Worm (Caenorhabditis elegans) whole organism, late embryonic: Measurements from ENCODE around the gene srh-251.

Source experiments
- C08G9.2 ChIP-seq: sonication (generic microtip); optimal IDR thresholded peaks from 2 replicates; lab custom pipeline; 2016; ENCODE audit warnings: mild to moderate bottlenecking, missing genetic modification characterization, moderate library complexity, missing compliant biosample characterization
- C38D4.7 ChIP-seq: fragments of 200-800 bp; sonication (Bioruptor generic); optimal IDR thresholded peaks from 2 replicates; lab custom pipeline; 2018; ENCODE audit warnings: mild to moderate bottlenecking, missing genetic modification characterization, moderate library complexity, missing compliant biosample characterization
- F13H6.1 ChIP-seq: sonication (generic microtip); optimal IDR thresholded peaks from 2 replicates; lab custom pipeline; 2016; ENCODE audit warnings: missing genetic modification characterization, missing compliant biosample characterization
- K02D7.2 ChIP-seq: sonication (generic microtip); optimal IDR thresholded peaks from 2 replicates; lab custom pipeline; 2017; ENCODE audit warnings: mild to moderate bottlenecking, missing genetic modification characterization, missing compliant biosample characterization
- K09A11.1 ChIP-seq: sonication (generic microtip); optimal IDR thresholded peaks from 2 replicates; lab custom pipeline; 2017; ENCODE audit warnings: antibody characterized with exemption, mild to moderate bottlenecking, missing genetic modification characterization, missing compliant biosample characterization; ENCODE audit not compliant: insufficient read depth
- Y22D7AL.16 ChIP-seq: sonication (generic microtip); optimal IDR thresholded peaks from 2 replicates; lab custom pipeline; 2016; ENCODE audit warnings: missing genetic modification characterization, missing compliant biosample characterization
- ahr-1 ChIP-seq: sonication (generic microtip); optimal IDR thresholded peaks from 2 replicates; lab custom pipeline; 2016; ENCODE audit warnings: missing genetic modification characterization, missing compliant biosample characterization
- ceh-18 ChIP-seq: sonication (generic microtip); optimal IDR thresholded peaks from 2 replicates; lab custom pipeline; 2016; ENCODE audit warnings: missing genetic modification characterization, missing compliant biosample characterization
- ceh-2 ChIP-seq: sonication (generic microtip); optimal IDR thresholded peaks from 2 replicates; lab custom pipeline; 2016; ENCODE audit warnings: missing genotype, missing genetic modification characterization, missing compliant biosample characterization
- ceh-22 ChIP-seq: sonication (generic microtip); optimal IDR thresholded peaks from 2 replicates; lab custom pipeline; 2017; ENCODE audit warnings: missing biosample characterization, missing genetic modification characterization
- ceh-24 ChIP-seq: sonication (generic microtip); optimal IDR thresholded peaks from 2 replicates; lab custom pipeline; 2016; ENCODE audit warnings: mild to moderate bottlenecking, missing genetic modification characterization, missing compliant biosample characterization
- ceh-34 ChIP-seq: sonication (generic microtip); optimal IDR thresholded peaks from 2 replicates; lab custom pipeline; 2016; ENCODE audit warnings: mild to moderate bottlenecking, missing genetic modification characterization, missing compliant biosample characterization
- ceh-9 ChIP-seq: sonication (generic microtip); optimal IDR thresholded peaks from 2 replicates; lab custom pipeline; 2016; ENCODE audit warnings: mild to moderate bottlenecking, missing genetic modification characterization, inconsistent platforms, missing compliant biosample characterization
- dve-1 ChIP-seq: sonication (generic microtip); optimal IDR thresholded peaks from 2 replicates; lab custom pipeline; 2017; ENCODE audit warnings: antibody characterized with exemption, mild to moderate bottlenecking, missing genetic modification characterization, missing compliant biosample characterization
- elt-2 ChIP-seq: sonication (generic microtip); optimal IDR thresholded peaks from 2 replicates; lab custom pipeline; 2016; ENCODE audit warnings: missing genetic modification reagents, missing genetic modification characterization, missing compliant biosample characterization
- elt-4 ChIP-seq: sonication (generic microtip); optimal IDR thresholded peaks from 2 replicates; lab custom pipeline; 2016; ENCODE audit warnings: missing genetic modification characterization, missing compliant biosample characterization
- eyg-1 ChIP-seq: sonication (generic microtip); optimal IDR thresholded peaks from 2 replicates; lab custom pipeline; 2016; ENCODE audit warnings: missing genotype, missing genetic modification characterization, missing compliant biosample characterization
- fkh-6 ChIP-seq: sonication (generic microtip); optimal IDR thresholded peaks from 2 replicates; lab custom pipeline; 2016; ENCODE audit warnings: missing genetic modification characterization, missing compliant biosample characterization
- gmeb-2 ChIP-seq: sonication (generic microtip); optimal IDR thresholded peaks from 2 replicates; lab custom pipeline; 2016; ENCODE audit warnings: missing genetic modification characterization, inconsistent platforms, missing compliant biosample characterization
- hlh-15 ChIP-seq: sonication (generic microtip); optimal IDR thresholded peaks from 2 replicates; lab custom pipeline; 2016; ENCODE audit warnings: missing genetic modification characterization, missing compliant biosample characterization
- hlh-30 ChIP-seq: sonication (generic microtip); optimal IDR thresholded peaks from 2 replicates; lab custom pipeline; 2017; ENCODE audit warnings: antibody characterized with exemption, missing genetic modification characterization, missing compliant biosample characterization; ENCODE audit not compliant: insufficient read depth
- hlh-6 ChIP-seq: sonication (generic microtip); optimal IDR thresholded peaks from 2 replicates; lab custom pipeline; 2016; ENCODE audit warnings: missing genotype, missing genetic modification characterization, missing compliant biosample characterization
- lim-6 ChIP-seq: sonication (generic microtip); optimal IDR thresholded peaks from 2 replicates; lab custom pipeline; 2016; ENCODE audit warnings: missing genetic modification characterization, missing compliant biosample characterization
- lin-11 ChIP-seq: fragments of 200-800 bp; sonication (Bioruptor generic); optimal IDR thresholded peaks from 2 replicates; lab custom pipeline; 2018; ENCODE audit warnings: mild to moderate bottlenecking, missing genetic modification characterization, missing compliant biosample characterization
- madf-2 ChIP-seq: sonication (generic microtip); optimal IDR thresholded peaks from 2 replicates; lab custom pipeline; 2017; ENCODE audit warnings: missing genetic modification characterization, missing compliant biosample characterization
- mec-3 ChIP-seq: sonication (generic microtip); optimal IDR thresholded peaks from 2 replicates; lab custom pipeline; 2016; ENCODE audit warnings: borderline replicate concordance, missing genetic modification characterization, missing compliant biosample characterization
- nfya-1 ChIP-seq: sonication (generic microtip); optimal IDR thresholded peaks from 2 replicates; lab custom pipeline; 2017; ENCODE audit warnings: missing genetic modification characterization, mild to moderate bottlenecking, missing compliant biosample characterization, antibody characterized with exemption, moderate library complexity
- nhr-11 ChIP-seq: fragments of 150-350 bp; optimal IDR thresholded peaks from 2 replicates; lab custom pipeline; 2014; ENCODE audit warnings: missing biosample characterization, missing genetic modification characterization
- nhr-232 ChIP-seq: sonication (generic microtip); optimal IDR thresholded peaks from 2 replicates; lab custom pipeline; 2016; ENCODE audit warnings: missing genetic modification characterization, missing compliant biosample characterization
- npax-4 ChIP-seq: sonication (generic microtip); optimal IDR thresholded peaks from 2 replicates; lab custom pipeline; 2016; ENCODE audit warnings: missing genetic modification characterization, missing compliant biosample characterization
- odd-2 ChIP-seq: sonication (generic microtip); optimal IDR thresholded peaks from 2 replicates; lab custom pipeline; 2017; ENCODE audit warnings: antibody characterized with exemption, mild to moderate bottlenecking, missing genetic modification characterization, missing compliant biosample characterization
- pax-1 ChIP-seq: fragments of 150-350 bp; optimal IDR thresholded peaks from 2 replicates; lab custom pipeline; 2014; ENCODE audit warnings: missing biosample characterization, missing genetic modification characterization
- pqm-1 ChIP-seq: sonication (generic microtip); optimal IDR thresholded peaks from 2 replicates; lab custom pipeline; 2016; ENCODE audit warnings: missing genetic modification characterization, missing compliant biosample characterization
- pros-1 ChIP-seq: fragments of 150-350 bp; optimal IDR thresholded peaks from 2 replicates; lab custom pipeline; 2014; ENCODE audit warnings: missing biosample characterization, missing genetic modification reagents, missing genetic modification characterization
- sox-2 ChIP-seq: fragments of 200-800 bp; sonication (Bioruptor generic); IDR thresholded peaks from 2 replicates; pipeline ENCODE4 v1.3.6; 2022; ENCODE audit warnings: missing genetic modification reagents, missing genetic modification characterization, missing compliant biosample characterization
- tbx-7 ChIP-seq: sonication (generic microtip); optimal IDR thresholded peaks from 2 replicates; lab custom pipeline; 2016; ENCODE audit warnings: missing genotype, missing genetic modification characterization, missing compliant biosample characterization
- unc-3 ChIP-seq, 2 experiments: fragments of 200-800 bp in 1 of 2; sonication (Bioruptor generic) in 1 of 2; sonication (generic microtip) in 1 of 2; conservative IDR thresholded peaks in 1 of 2; optimal IDR thresholded peaks in 1 of 2; 2 replicates each; pipeline versions ENCODE4 v1.3.6 to Lab custom; 2016 to 2022; ENCODE audit warnings: missing compliant biosample characterization in 2 of 2, missing genetic modification characterization in 2 of 2, missing genetic modification reagents in 1 of 2
- unc-86 ChIP-seq: sonication (generic microtip); optimal IDR thresholded peaks from 2 replicates; lab custom pipeline; 2016; ENCODE audit warnings: missing genetic modification characterization, missing compliant biosample characterization
- zip-5 ChIP-seq: sonication (generic microtip); optimal IDR thresholded peaks from 2 replicates; lab custom pipeline; 2016; ENCODE audit warnings: missing genetic modification characterization, missing compliant biosample characterization
- ztf-16 ChIP-seq: sonication (generic microtip); optimal IDR thresholded peaks from 2 replicates; lab custom pipeline; 2017; ENCODE audit warnings: missing genetic modification characterization, missing compliant biosample characterization

srh-251 gene

ce11 chrV:15380857-15381256, 1.1 kb upstream of the srh-251 start, which contains the start of gene dhs-23:
TSS of gene dhs-23 (plus strand) at chrV:15381219.
- TF ChIP-seq mec-3: no peak
- no peak for TF ChIP-seq F13H6.1
- no peak for TF ChIP-seq hlh-30 (tag; lab: Kevin White, UChicago)
- no peak for TF ChIP-seq pqm-1
- no peak for TF ChIP-seq ceh-22 (tag; lab: Kevin White, UChicago)
- no peak for TF ChIP-seq npax-4
- no peak for TF ChIP-seq unc-3 (GFP tag; conservative IDR thresholded peaks at IDR 0.05; lab: Robert Waterston, UW)
- TF ChIP-seq unc-3 (tag; optimal IDR thresholded peaks at IDR 0.05; lab: Kevin White, UChicago): no peak
- TF ChIP-seq nhr-232 (tag; lab: Kevin White, UChicago): no peak
- TF ChIP-seq Y22D7AL.16 (tag; lab: Kevin White, UChicago): no peak
- no peak for TF ChIP-seq ceh-34 (tag; lab: Kevin White, UChicago)
- TF ChIP-seq C08G9.2 (tag; lab: Kevin White, UChicago): no peak
- no peak for TF ChIP-seq K02D7.2 (tag; lab: Kevin White, UChicago)
- no peak for TF ChIP-seq gmeb-2 (tag; lab: Kevin White, UChicago)
- TF ChIP-seq odd-2 (tag; lab: Kevin White, UChicago): no peak
- no peak for TF ChIP-seq ceh-18 (tag; lab: Kevin White, UChicago)
- no peak for TF ChIP-seq sox-2 (GFP tag; lab: Robert Waterston, UW)
- no peak for TF ChIP-seq madf-2 (tag; lab: Kevin White, UChicago)
- TF ChIP-seq fkh-6 (tag; lab: Kevin White, UChicago): no peak
- no peak for TF ChIP-seq elt-2 (tag; lab: Kevin White, UChicago)
- TF ChIP-seq unc-86 (tag; lab: Kevin White, UChicago): no peak
- TF ChIP-seq, all 69 proteins: peak for 0

ce11 chrV:15377903-15378302, 1.8 kb downstream of the srh-251 start, which contains the start of gene srh-122:
TSS of gene srh-122 (minus strand) at chrV:15378003.
- TF ChIP-seq hlh-15 (tag; lab: Kevin White, UChicago) (no peak), K02D7.2 (tag; lab: Kevin White, UChicago) (no peak), nhr-232 (tag; lab: Kevin White, UChicago) (no peak), ceh-24 (tag; lab: Kevin White, UChicago) (no peak), elt-2 (tag; lab: Kevin White, UChicago) (no peak), nfya-1 (tag; lab: Kevin White, UChicago) (no peak), zip-5 (no peak), ceh-18 (tag; lab: Kevin White, UChicago) (no peak), ceh-2 (no peak), Y22D7AL.16 (tag; lab: Kevin White, UChicago) (no peak), lim-6 (tag; lab: Kevin White, UChicago) (no peak)

- no peak for TF ChIP-seq zip-5
- no peak for TF ChIP-seq pros-1 (tag; lab: Kevin White, UChicago)
- no peak for TF ChIP-seq C38D4.7 (GFP tag; lab: Kevin White, UChicago)
- no peak for TF ChIP-seq elt-4
- TF ChIP-seq pqm-1: no peak
- no peak for TF ChIP-seq nhr-11 (tag; lab: Kevin White, UChicago)
- no peak for TF ChIP-seq hlh-6 (tag; lab: Kevin White, UChicago)
- TF ChIP-seq ahr-1 (tag; lab: Kevin White, UChicago): no peak
- no peak for TF ChIP-seq unc-3 (GFP tag; conservative IDR thresholded peaks at IDR 0.05; lab: Robert Waterston, UW)
- TF ChIP-seq unc-3 (tag; optimal IDR thresholded peaks at IDR 0.05; lab: Kevin White, UChicago): no peak
- TF ChIP-seq hlh-30 (tag; lab: Kevin White, UChicago): no peak
- TF ChIP-seq unc-86 (tag; lab: Kevin White, UChicago): no peak
- no peak for TF ChIP-seq ceh-22 (tag; lab: Kevin White, UChicago)
- TF ChIP-seq npax-4: no peak
- no peak for TF ChIP-seq K09A11.1 (tag; lab: Kevin White, UChicago)
Measured at ce11 chrV:15376223-15376622, 3.5 kb downstream of the srh-251 start, which contains the start of gene srh-52. TSS of gene srh-52 (minus strand) at chrV:15376323.

ce11 chrV:15369707-15370106, 10.0 kb downstream of the srh-251 start, which contains the start of gene nhr-269:
TSS of gene nhr-269 (minus strand) at chrV:15369807.
- TF ChIP-seq npax-4: no peak
- TF ChIP-seq ceh-24 (tag; lab: Kevin White, UChicago): no peak
- TF ChIP-seq C08G9.2 (tag; lab: Kevin White, UChicago): no peak
- no peak for TF ChIP-seq tbx-7 (tag; lab: Kevin White, UChicago)
- no peak for TF ChIP-seq dve-1 (tag; lab: Kevin White, UChicago)
- no peak for TF ChIP-seq C38D4.7 (GFP tag; lab: Kevin White, UChicago)
- no peak for TF ChIP-seq eyg-1 (tag; lab: Kevin White, UChicago)
- no peak for TF ChIP-seq lin-11 (tag; lab: Kevin White, UChicago)
- no peak for TF ChIP-seq ceh-9 (tag; lab: Kevin White, UChicago)
- no peak for TF ChIP-seq ceh-34 (tag; lab: Kevin White, UChicago)
- no peak for TF ChIP-seq unc-3 (GFP tag; conservative IDR thresholded peaks at IDR 0.05; lab: Robert Waterston, UW)
- TF ChIP-seq unc-3 (tag; optimal IDR thresholded peaks at IDR 0.05; lab: Kevin White, UChicago): no peak
- TF ChIP-seq lim-6 (tag; lab: Kevin White, UChicago): no peak
- TF ChIP-seq sox-2 (GFP tag; lab: Robert Waterston, UW): no peak
- no peak for TF ChIP-seq ztf-16 (tag; lab: Kevin White, UChicago)
- TF ChIP-seq pax-1: no peak
- TF ChIP-seq, all 69 proteins: peak for 0
